Worm (Caenorhabditis elegans): ENCODE results near the gene cpin-1.
A peak's percentile ranks its signal among the peaks of the same experiment; 100 is the strongest.

cpin-1 gene

ce11 chrIV:9459224-9459781, 8.8 kb downstream of the cpin-1 start, which contains the start of gene copb-2 (continued):
- no peak for TF ChIP-seq jun-1 (tag; optimal IDR thresholded peaks at IDR 0.05)
- no peak for TF ChIP-seq tra-1 (GFP tag; IDR thresholded peaks at IDR 0.05)
- no peak for TF ChIP-seq ceh-28 (tag; optimal IDR thresholded peaks at IDR 0.05)
- TF ChIP-seq egl-43 (GFP tag; IDR thresholded peaks at IDR 0.05), result no peak
- TF ChIP-seq cey-2 (tag; optimal IDR thresholded peaks at IDR 0.05; ENCODE audit: borderline replicate concordance, insufficient read depth), result no peak
- TF ChIP-seq fkh-10 (GFP tag; optimal IDR thresholded peaks at IDR 0.05), result no peak
- peak; percentile 10 for TF ChIP-seq ama-1 (optimal IDR thresholded peaks at IDR 0.05)
- TF ChIP-seq nhr-11 (tag; optimal IDR thresholded peaks at IDR 0.05), result no peak
- TF ChIP-seq Y5F2A.4 (GFP tag; optimal IDR thresholded peaks at IDR 0.05), result no peak
- TF ChIP-seq pha-4 (GFP tag; IDR thresholded peaks at IDR 0.05), result no peak
- TF ChIP-seq pha-4 (tag; optimal IDR thresholded peaks at IDR 0.05), result no peak
- no peak for TF ChIP-seq lir-3 (tag; optimal IDR thresholded peaks at IDR 0.05)
- no peak for TF ChIP-seq tag-97 (GFP tag; IDR thresholded peaks at IDR 0.05)
- peak; percentile 61 for TF ChIP-seq nhr-6 (tag; optimal IDR thresholded peaks at IDR 0.05)
- TF ChIP-seq ZK337.2 (GFP tag; IDR thresholded peaks at IDR 0.05), result no peak
- TF ChIP-seq ceh-44 (GFP tag; IDR thresholded peaks at IDR 0.05), result no peak
- TF ChIP-seq attf-4 (tag; optimal IDR thresholded peaks at IDR 0.05), result no peak
- no peak for TF ChIP-seq egl-27 (tag; optimal IDR thresholded peaks at IDR 0.05)
- no peak for TF ChIP-seq unc-130 (GFP tag; optimal IDR thresholded peaks at IDR 0.05)
- TF ChIP-seq aly-2 (tag; optimal IDR thresholded peaks at IDR 0.05), result no peak
- no peak for TF ChIP-seq sdz-12 (GFP tag; optimal IDR thresholded peaks at IDR 0.05)
- peak in 1 of 2 experiments; percentile 33 for TF ChIP-seq mdl-1 (tag; optimal IDR thresholded peaks at IDR 0.05)
- no peak for TF ChIP-seq F10B5.3 (tag; optimal IDR thresholded peaks at IDR 0.05)
- TF ChIP-seq zip-11 (GFP tag; IDR thresholded peaks at IDR 0.05), result no peak
- no peak for TF ChIP-seq lsy-2 (tag; optimal IDR thresholded peaks at IDR 0.05)
- no peak for TF ChIP-seq lin-15B (tag; optimal IDR thresholded peaks at IDR 0.05)
- peak; percentile 52 for TF ChIP-seq hlh-30 (tag; optimal IDR thresholded peaks at IDR 0.05; ENCODE audit: insufficient read depth)
- TF ChIP-seq unc-62 (GFP tag; optimal IDR thresholded peaks at IDR 0.05 in 1 of 2), result no peak
- TF ChIP-seq unc-62 (tag; optimal IDR thresholded peaks at IDR 0.05), result no peak
- no peak for TF ChIP-seq mep-1 (tag; optimal IDR thresholded peaks at IDR 0.05)
- TF ChIP-seq lim-7 (GFP tag; IDR thresholded peaks at IDR 0.05), result no peak
- no peak for TF ChIP-seq unc-39 (tag; optimal IDR thresholded peaks at IDR 0.05)
- TF ChIP-seq lin-29 (GFP tag; IDR thresholded peaks at IDR 0.05), result no peak
- no peak for TF ChIP-seq saeg-2 (GFP tag; IDR thresholded peaks at IDR 0.05)
- no peak for TF ChIP-seq lin-39 (tag; optimal IDR thresholded peaks at IDR 0.05)
- peak; percentile 51 for TF ChIP-seq rbr-2 (tag; optimal IDR thresholded peaks at IDR 0.05)
- TF ChIP-seq fos-1 (tag; optimal IDR thresholded peaks at IDR 0.05), result no peak
- TF ChIP-seq ceh-62 (tag; optimal IDR thresholded peaks at IDR 0.05), result no peak
- peak; percentile 58 for TF ChIP-seq dpl-1 (GFP tag; optimal IDR thresholded peaks at IDR 0.05)
- no peak for TF ChIP-seq daf-19 (GFP tag; conservative IDR thresholded peaks at IDR 0.05)
- no peak for TF ChIP-seq daf-16 (GFP tag; optimal IDR thresholded peaks at IDR 0.05)
- TF ChIP-seq daf-16 (tag; optimal IDR thresholded peaks at IDR 0.05), result peak; percentile 34
- TF ChIP-seq ctbp-1 (GFP tag; IDR thresholded peaks at IDR 0.05), result no peak
- TF ChIP-seq dmd-8 (GFP tag; IDR thresholded peaks at IDR 0.05), result no peak
- TF ChIP-seq hif-1 (tag; optimal IDR thresholded peaks at IDR 0.05), result no peak
- no peak for TF ChIP-seq nhr-111 (GFP tag; optimal IDR thresholded peaks at IDR 0.05)
- TF ChIP-seq nhr-25 (tag; optimal IDR thresholded peaks at IDR 0.05; ENCODE audit: borderline replicate concordance, insufficient read depth), result no peak
- TF ChIP-seq nhr-42 (GFP tag; IDR thresholded peaks at IDR 0.05), result no peak
- no peak for TF ChIP-seq set-16 (GFP tag; IDR thresholded peaks at IDR 0.05)
- TF ChIP-seq skn-1 (tag; optimal IDR thresholded peaks at IDR 0.05), result no peak
- TF ChIP-seq F37D6.2 (tag; optimal IDR thresholded peaks at IDR 0.05), result no peak
- no peak for TF ChIP-seq daf-12 (tag; optimal IDR thresholded peaks at IDR 0.05)
- no peak for TF ChIP-seq nhr-41 (GFP tag; IDR thresholded peaks at IDR 0.05)
